Worm (Caenorhabditis elegans) whole organism, L1 larva: Measurements from ENCODE around the gene ZK813.3.

Source experiments
- aly-2 ChIP-seq: fragments of 150-350 bp; optimal IDR thresholded peaks from 2 replicates; lab custom pipeline; 2014; ENCODE audit warnings: missing biosample characterization, missing genetic modification characterization
- ceh-88 ChIP-seq: fragments of 200-800 bp; sonication (Bioruptor generic); IDR thresholded peaks from 2 replicates; pipeline ENCODE4 v1.3.6; 2022; ENCODE audit warnings: missing genetic modification characterization, missing compliant biosample characterization
- dpl-1 ChIP-seq, 3 experiments: fragments of 150-350 bp in 2 of 3; sonication (generic microtip) in 1 of 3; optimal IDR thresholded peaks; 2 replicates each; lab custom pipeline; 2014 to 2017; ENCODE audit warnings: missing biosample characterization in 3 of 3, missing genetic modification characterization in 3 of 3, missing genetic modification reagents in 3 of 3
- fkh-10 ChIP-seq: sonication (generic microtip); optimal IDR thresholded peaks from 2 replicates; lab custom pipeline; 2017; ENCODE audit warnings: missing biosample characterization, missing genetic modification reagents, missing genetic modification characterization
- lsy-2 ChIP-seq, 2 experiments: fragments of 150-350 bp; optimal IDR thresholded peaks; 2 replicates each; lab custom pipeline; 2014; ENCODE audit warnings: missing biosample characterization in 2 of 2, missing genetic modification characterization in 2 of 2
- nhr-237 ChIP-seq: fragments of 150-350 bp; optimal IDR thresholded peaks from 2 replicates; lab custom pipeline; 2014; ENCODE audit warnings: missing biosample characterization, missing genetic modification characterization
- nhr-28 ChIP-seq: fragments of 150-350 bp; optimal IDR thresholded peaks from 2 replicates; lab custom pipeline; 2014; ENCODE audit warnings: missing biosample characterization, missing genetic modification characterization

DNA sequence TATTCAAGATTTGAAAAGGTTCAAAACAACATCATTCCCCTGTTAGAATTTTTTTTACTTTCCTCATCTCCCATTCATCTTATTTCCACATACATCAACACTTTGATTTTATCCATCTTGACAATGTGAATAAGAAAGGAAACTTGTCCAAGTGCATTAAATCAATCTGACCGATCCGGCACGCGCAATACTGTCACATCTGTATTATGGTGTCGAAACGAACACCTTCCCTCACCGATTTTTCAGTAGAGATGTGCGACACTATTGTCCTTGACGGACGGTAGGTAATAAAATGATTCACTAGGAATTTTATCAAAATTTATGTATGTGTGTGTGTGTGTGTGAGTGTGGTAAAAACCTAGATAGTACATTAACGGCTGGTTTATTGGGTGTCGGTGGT, 22.2 kb downstream of the ZK813.3 start:
- TF ChIP-seq aly-2 (tag; lab: Kevin White, UChicago): no peak
- no peak for TF ChIP-seq nhr-237 (tag; lab: Kevin White, UChicago)
- no peak for TF ChIP-seq dpl-1 (GFP tag; optimal IDR thresholded peaks at IDR 0.05; lab: Kevin White, UChicago)
- no peak for TF ChIP-seq fkh-10 (GFP tag; lab: Kevin White, UChicago)
- no peak for TF ChIP-seq ceh-88 (GFP tag; lab: Robert Waterston, UW)
- no peak for TF ChIP-seq lsy-2 (tag; optimal IDR thresholded peaks at IDR 0.05; lab: Kevin White, UChicago)
- TF ChIP-seq nhr-28 (tag; lab: Kevin White, UChicago): no peak
